Fruit fly (Drosophila melanogaster): ENCODE measurements around the gene CG34132.

CG34132 gene

DNA sequence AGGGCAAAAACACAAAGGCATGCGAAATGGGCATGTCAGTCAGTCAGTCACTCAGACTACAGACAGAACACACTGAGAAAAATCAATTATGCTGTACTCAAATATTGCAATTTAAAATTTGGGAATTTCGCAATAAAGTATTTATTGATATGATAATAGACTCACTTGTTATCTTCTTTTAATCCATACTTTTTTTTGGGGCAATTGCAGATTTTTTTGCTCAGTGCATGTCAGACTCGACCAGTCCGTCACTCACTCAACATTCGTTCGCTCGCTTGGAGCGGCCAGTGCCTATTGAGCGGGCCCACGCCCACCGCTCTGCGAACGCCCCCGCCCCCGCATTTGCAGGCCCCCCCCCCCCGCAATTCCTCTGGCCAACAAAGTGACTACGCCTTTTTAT lies 31.1 kb downstream of the CG34132 start (continued):
- no peak for TF ChIP-seq Trl (optimal IDR thresholded peaks at IDR 0.05)
- TF ChIP-seq Trl (GFP tag; optimal IDR thresholded peaks at IDR 0.05) = peak; percentile 56
- TF ChIP-seq CG1603 (tag; optimal IDR thresholded peaks at IDR 0.05) = peak; percentile 88
- peak; percentile 62 for TF ChIP-seq ATbp (GFP tag; optimal IDR thresholded peaks at IDR 0.05)
- TF ChIP-seq pfk (GFP tag; optimal IDR thresholded peaks at IDR 0.05) = no peak
- TF ChIP-seq Vsx1 (GFP tag; optimal IDR thresholded peaks at IDR 0.05) = peak; percentile 40
- TF ChIP-seq chif (GFP tag; optimal IDR thresholded peaks at IDR 0.05) = peak; percentile 41 to 63
- TF ChIP-seq MESR4 (GFP tag; optimal IDR thresholded peaks at IDR 0.05) = no peak
- peak; percentile 72 for TF ChIP-seq CG2120 (GFP tag; optimal IDR thresholded peaks at IDR 0.05)
- peak; percentile 55; the same call in 1 of the 2 replicates for TF ChIP-seq Xrp1 (GFP tag; IDR thresholded peaks at IDR 0.05)
- TF ChIP-seq Mes4 (GFP tag; optimal IDR thresholded peaks at IDR 0.05) = peak; percentile 5
- TF ChIP-seq CG11247 (GFP tag; IDR thresholded peaks at IDR 0.05) = peak; percentile 47; the same call in 1 of the 2 replicates
- TF ChIP-seq hth (optimal IDR thresholded peaks at IDR 0.05) = no peak
- peak; percentile 45 for TF ChIP-seq Dip3 (GFP tag; optimal IDR thresholded peaks at IDR 0.05)
- TF ChIP-seq fd102C (GFP tag; optimal IDR thresholded peaks at IDR 0.05) = no peak
- TF ChIP-seq twi (tag; optimal IDR thresholded peaks at IDR 0.05) = peak; percentile 10
- no peak for TF ChIP-seq CG18262 (tag; optimal IDR thresholded peaks at IDR 0.05)
- no peak for TF ChIP-seq mld (GFP tag; IDR thresholded peaks at IDR 0.05; ENCODE audit: partially characterized antibody)
- no peak for TF ChIP-seq CG16779 (GFP tag; IDR thresholded peaks at IDR 0.05)
- no peak for TF ChIP-seq zf30C (GFP tag; optimal IDR thresholded peaks at IDR 0.05)
- no peak for TF ChIP-seq nerfin-1 (tag; optimal IDR thresholded peaks at IDR 0.05)
- TF ChIP-seq shn (GFP tag; optimal IDR thresholded peaks at IDR 0.05) = no peak
- no peak for TF ChIP-seq Hr78 (GFP tag; optimal IDR thresholded peaks at IDR 0.05)
- peak; percentile 59 for TF ChIP-seq E2f1 (GFP tag; IDR thresholded peaks at IDR 0.05)
- peak; percentile 54; the same call in 1 of the 2 replicates for TF ChIP-seq CG32767 (GFP tag; IDR thresholded peaks at IDR 0.05)
- peak; percentile 26 for TF ChIP-seq her (GFP tag; optimal IDR thresholded peaks at IDR 0.05)
- peak; percentile 48 for TF ChIP-seq tin (GFP tag; optimal IDR thresholded peaks at IDR 0.05)
- TF ChIP-seq pzg (GFP tag; optimal IDR thresholded peaks at IDR 0.05) = no peak
- peak; percentile 28 for TF ChIP-seq wek (GFP tag; optimal IDR thresholded peaks at IDR 0.05)
- TF ChIP-seq psq (GFP tag; optimal IDR thresholded peaks at IDR 0.05) = no peak
- TF ChIP-seq caup (GFP tag; optimal IDR thresholded peaks at IDR 0.05; ENCODE audit: severe bottlenecking) = peak; percentile 68
- TF ChIP-seq CG7372 (GFP tag; IDR thresholded peaks at IDR 0.05) = no peak
- TF ChIP-seq CG7357 (GFP tag; IDR thresholded peaks at IDR 0.05) = peak; percentile 46; the same call in 1 of the 3 replicates
- peak; percentile 32 for TF ChIP-seq zfh2 (GFP tag; optimal IDR thresholded peaks at IDR 0.05)
- no peak for TF ChIP-seq NK7.1 (GFP tag; optimal IDR thresholded peaks at IDR 0.05)
- no peak for TF ChIP-seq unc-4 (GFP tag; IDR thresholded peaks at IDR 0.05; ENCODE audit: partially characterized antibody)
- TF ChIP-seq CG17568 (GFP tag; optimal IDR thresholded peaks at IDR 0.05) = peak; percentile 34
- peak; percentile 7 for TF ChIP-seq bcd (GFP tag; optimal IDR thresholded peaks at IDR 0.05)
- TF ChIP-seq CG18476 (GFP tag; optimal IDR thresholded peaks at IDR 0.05) = no peak
- peak; percentile 79; the same call in 2 of the 3 replicates for TF ChIP-seq CG34422 (GFP tag; IDR thresholded peaks at IDR 0.05)
- TF ChIP-seq sima (GFP tag; optimal IDR thresholded peaks at IDR 0.05) = no peak
- peak; percentile 0 for TF ChIP-seq lbe (GFP tag; optimal IDR thresholded peaks at IDR 0.05)
- TF ChIP-seq CG11085 (GFP tag; IDR thresholded peaks at IDR 0.05) = no peak
- TF ChIP-seq fd3F (GFP tag; optimal IDR thresholded peaks at IDR 0.05) = peak; percentile 72
- peak; percentile 19 for TF ChIP-seq CG13296 (GFP tag; optimal IDR thresholded peaks at IDR 0.05)
- peak; percentile 53 for TF ChIP-seq mam (GFP tag; optimal IDR thresholded peaks at IDR 0.05)
- peak; percentile 52 for TF ChIP-seq CG43689 (GFP tag; IDR thresholded peaks at IDR 0.05)
- peak; percentile 50 for TF ChIP-seq danr (GFP tag; IDR thresholded peaks at IDR 0.05)
- peak; percentile 82 for TF ChIP-seq CG10366 (GFP tag; IDR thresholded peaks at IDR 0.05)
- TF ChIP-seq br (optimal IDR thresholded peaks at IDR 0.05) = no peak
- peak; percentile 49 for TF ChIP-seq HmgZ (tag; optimal IDR thresholded peaks at IDR 0.05)
- no peak for TF ChIP-seq Asciz (GFP tag; optimal IDR thresholded peaks at IDR 0.05)

All from whole organism, embryonic.